Fruit fly (Drosophila melanogaster) whole organism, adult: ENCODE measurements around the gene dhd.

ENCODE experiments used
- CG11617 ChIP-seq: fragments of 200-800 bp; sonication (Bioruptor generic); optimal IDR thresholded peaks from 2 replicates; lab custom pipeline; 2017; ENCODE audit warnings: mild to moderate bottlenecking, missing biosample characterization, missing genetic modification reagents, missing genetic modification characterization
- CG12768 ChIP-seq: fragments of 200-800 bp; sonication (Bioruptor generic); optimal IDR thresholded peaks from 2 replicates; lab custom pipeline; 2017; ENCODE audit warnings: missing biosample characterization, missing genetic modification characterization, mild to moderate bottlenecking, moderate library complexity, missing genetic modification reagents
- CG14711 ChIP-seq: fragments of 200-800 bp; sonication (Bioruptor generic); optimal IDR thresholded peaks from 2 replicates; lab custom pipeline; 2018; ENCODE audit warnings: missing biosample characterization, mild to moderate bottlenecking, missing genetic modification characterization, moderate library complexity
- CG1620 ChIP-seq: fragments of 200-800 bp; sonication (Bioruptor generic); optimal IDR thresholded peaks from 2 replicates; lab custom pipeline; 2016; ENCODE audit warnings: missing biosample characterization, missing genetic modification characterization
- CG33017 ChIP-seq: fragments of 200-800 bp; sonication (Bioruptor generic); optimal IDR thresholded peaks from 2 replicates; lab custom pipeline; 2018; ENCODE audit warnings: missing biosample characterization, mild to moderate bottlenecking, missing genetic modification characterization, moderate library complexity
- CG5204 ChIP-seq: fragments of 200-800 bp; sonication (Bioruptor generic); optimal IDR thresholded peaks from 2 replicates; lab custom pipeline; 2016; ENCODE audit warnings: missing biosample characterization, missing genetic modification characterization
- CG7045 ChIP-seq: fragments of 200-800 bp; sonication (Bioruptor generic); optimal IDR thresholded peaks from 2 replicates; lab custom pipeline; 2017; ENCODE audit warnings: missing biosample characterization, mild to moderate bottlenecking, missing genetic modification characterization
- CG7101 ChIP-seq: fragments of 200-800 bp; sonication (Bioruptor generic); optimal IDR thresholded peaks from 2 replicates; lab custom pipeline; 2018; ENCODE audit warnings: missing biosample characterization, mild to moderate bottlenecking, missing genetic modification characterization, moderate library complexity
- Clk ChIP-seq: fragments of 200-800 bp; sonication (Bioruptor generic); optimal IDR thresholded peaks from 2 replicates; lab custom pipeline; 2017; ENCODE audit warnings: missing biosample characterization, missing genetic modification characterization
- Crg-1 ChIP-seq: fragments of 200-800 bp; sonication (Bioruptor generic); optimal IDR thresholded peaks from 2 replicates; lab custom pipeline; 2016; ENCODE audit warnings: missing biosample characterization, missing genetic modification characterization
- Hr96 ChIP-seq: fragments of 200-800 bp; sonication (Bioruptor generic); optimal IDR thresholded peaks from 2 replicates; lab custom pipeline; 2016; ENCODE audit warnings: missing biosample characterization, missing genetic modification characterization
- Mnt ChIP-seq: fragments of 200-800 bp; sonication (Bioruptor generic); optimal IDR thresholded peaks from 2 replicates; lab custom pipeline; 2016; ENCODE audit warnings: missing biosample characterization, mild to moderate bottlenecking, missing genetic modification characterization
- bab1 ChIP-seq: fragments of 200-800 bp; sonication (Bioruptor generic); optimal IDR thresholded peaks from 3 replicates; lab custom pipeline; 2019; ENCODE audit warnings: missing biosample characterization, mild to moderate bottlenecking, missing genetic modification characterization, moderate library complexity
- cic ChIP-seq: fragments of 200-800 bp; sonication (Bioruptor generic); optimal IDR thresholded peaks from 2 replicates; lab custom pipeline; 2017; ENCODE audit warnings: missing biosample characterization, mild to moderate bottlenecking, missing genetic modification characterization, moderate library complexity
- cnc ChIP-seq, 2 experiments: fragments of >200 bp; optimal IDR thresholded peaks; 2 replicates each; lab custom pipeline; 2017
- kay ChIP-seq: fragments of 200-800 bp; sonication (Bioruptor generic); peaks from one replicate; lab custom pipeline; 2016; ENCODE audit warnings: missing biosample characterization, missing genetic modification characterization, borderline replicate concordance
- ovo ChIP-seq: fragments of 200-800 bp; sonication (Bioruptor generic); optimal IDR thresholded peaks from 2 replicates; lab custom pipeline; 2016; ENCODE audit warnings: missing biosample characterization, missing genetic modification characterization
- pad ChIP-seq: fragments of 200-800 bp; sonication (Bioruptor generic); optimal IDR thresholded peaks from 3 replicates; lab custom pipeline; 2017; ENCODE audit warnings: missing biosample characterization, missing genetic modification characterization, mild to moderate bottlenecking, moderate library complexity, missing genetic modification reagents
- tj ChIP-seq: fragments of 200-800 bp; sonication (Bioruptor generic); optimal IDR thresholded peaks from 3 replicates; lab custom pipeline; 2017; ENCODE audit warnings: missing biosample characterization, mild to moderate bottlenecking, missing genetic modification characterization, moderate library complexity
- toe ChIP-seq: fragments of 200-800 bp; sonication (Bioruptor generic); optimal IDR thresholded peaks from 2 replicates; lab custom pipeline; 2016; ENCODE audit warnings: missing biosample characterization, missing genetic modification characterization

Gene dhd

DNA sequence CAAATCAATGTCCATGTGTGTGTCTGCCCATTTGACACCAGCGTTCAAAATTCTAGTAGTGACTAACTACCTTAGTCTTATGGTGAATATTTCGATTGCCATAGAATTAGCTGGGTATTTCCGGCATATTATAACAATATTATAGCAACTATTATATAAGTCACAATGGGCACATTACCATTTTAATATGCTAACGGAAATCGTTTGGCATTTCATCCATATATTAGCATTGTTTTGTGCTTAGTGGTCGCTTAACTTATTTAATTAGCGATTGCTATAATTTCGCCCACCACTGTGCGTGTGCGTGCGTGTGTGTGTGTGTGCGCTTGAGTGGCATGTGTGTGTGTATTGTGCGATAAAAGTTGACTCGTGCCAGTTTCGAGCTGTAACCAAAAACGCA lies 24.8 kb downstream of the dhd start:
- TF ChIP-seq CG1620 (GFP tag; lab: Kevin White, UChicago), result no peak
- no peak for TF ChIP-seq kay (GFP tag; lab: Kevin White, UChicago)
- TF ChIP-seq CG33017 (tag; lab: Kevin White, UChicago), result peak; percentile 18
- TF ChIP-seq CG12768 (GFP tag; lab: Kevin White, UChicago), result no peak
- peak; percentile 19 for TF ChIP-seq CG5204 (GFP tag; lab: Kevin White, UChicago)
- no peak for TF ChIP-seq pad (GFP tag; lab: Kevin White, UChicago)
- no peak for TF ChIP-seq CG7101 (tag; lab: Kevin White, UChicago)
- TF ChIP-seq CG7045 (GFP tag; lab: Kevin White, UChicago), result peak; percentile 33
- TF ChIP-seq bab1 (GFP tag; lab: Kevin White, UChicago), result no peak
- no peak for TF ChIP-seq Hr96 (GFP tag; lab: Kevin White, UChicago)
- no peak for TF ChIP-seq Clk (GFP tag; lab: Kevin White, UChicago)

DNA sequence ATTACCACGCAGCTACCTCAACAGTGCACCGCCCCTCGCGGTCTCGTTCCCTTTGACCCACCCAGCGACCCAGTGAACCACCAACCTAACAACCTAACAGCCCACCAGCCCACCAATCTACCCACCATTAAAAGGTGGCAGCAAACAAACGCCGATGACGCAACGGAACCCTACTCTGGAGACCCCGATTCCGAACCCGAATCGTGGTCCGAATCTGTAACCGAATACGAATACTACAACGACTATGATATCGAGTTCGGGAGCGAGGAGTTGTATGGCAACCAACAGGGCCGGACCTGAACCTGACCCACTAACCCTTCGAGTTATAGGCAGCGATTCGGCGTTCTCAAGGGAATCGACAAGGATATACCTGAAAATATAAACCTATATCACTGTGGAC lies 25.3 kb downstream of the dhd start:
- TF ChIP-seq CG33017 (tag; lab: Kevin White, UChicago), result no peak
- no peak for TF ChIP-seq CG7045 (GFP tag; lab: Kevin White, UChicago)
- no peak for TF ChIP-seq kay (GFP tag; lab: Kevin White, UChicago)
- TF ChIP-seq ovo (GFP tag; lab: Kevin White, UChicago), result no peak
- TF ChIP-seq Mnt, result no peak
- no peak for TF ChIP-seq CG5204 (GFP tag; lab: Kevin White, UChicago)
- no peak for TF ChIP-seq Hr96 (GFP tag; lab: Kevin White, UChicago)
- TF ChIP-seq bab1 (GFP tag; lab: Kevin White, UChicago), result no peak
- TF ChIP-seq cnc (optimal IDR thresholded peaks at IDR 0.05; lab: Kevin White, UChicago), result no peak
- TF ChIP-seq CG1620 (GFP tag; lab: Kevin White, UChicago), result no peak
- TF ChIP-seq cic (GFP tag; lab: Kevin White, UChicago), result no peak
- no peak for TF ChIP-seq Crg-1 (GFP tag; lab: Kevin White, UChicago)
- TF ChIP-seq CG14711 (tag; lab: Kevin White, UChicago), result no peak
- no peak for TF ChIP-seq toe (GFP tag; lab: Kevin White, UChicago)
- no peak for TF ChIP-seq pad (GFP tag; lab: Kevin White, UChicago)
- no peak for TF ChIP-seq Clk (GFP tag; lab: Kevin White, UChicago)
- no peak for TF ChIP-seq CG12768 (GFP tag; lab: Kevin White, UChicago)
- no peak for TF ChIP-seq CG11617 (GFP tag; lab: Kevin White, UChicago)

DNA sequence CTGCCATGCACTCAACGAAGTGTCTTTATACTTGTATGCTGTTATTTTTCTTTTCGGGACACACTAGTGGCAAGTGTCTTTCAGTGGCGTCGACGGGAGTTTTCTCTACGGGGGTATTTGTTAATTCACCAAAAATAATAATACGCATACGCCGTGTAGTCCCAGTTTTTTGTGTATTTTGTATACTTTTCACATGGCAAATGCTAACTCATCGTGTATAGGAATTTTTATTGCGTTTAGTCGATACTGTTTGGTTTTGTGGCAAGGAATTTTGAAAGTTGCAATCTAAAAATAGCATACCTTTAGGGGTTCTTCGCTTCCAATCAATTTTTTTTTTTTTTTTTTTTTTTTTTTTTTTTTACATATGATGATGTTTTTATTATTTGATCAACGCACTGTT lies 26.5 kb downstream of the dhd start:
- TF ChIP-seq CG33017 (tag; lab: Kevin White, UChicago) (no peak), CG12768 (GFP tag; lab: Kevin White, UChicago) (no peak), CG5204 (GFP tag; lab: Kevin White, UChicago) (no peak), cic (GFP tag; lab: Kevin White, UChicago) (no peak), Mnt (no peak), cnc (optimal IDR thresholded peaks at IDR 0.05; lab: Kevin White, UChicago) (no peak), CG1620 (GFP tag; lab: Kevin White, UChicago) (no peak), ovo (GFP tag; lab: Kevin White, UChicago) (no peak), toe (GFP tag; lab: Kevin White, UChicago) (no peak), tj (GFP tag; lab: Kevin White, UChicago) (no peak), CG7045 (GFP tag; lab: Kevin White, UChicago) (no peak), CG14711 (tag; lab: Kevin White, UChicago) (no peak)

DNA sequence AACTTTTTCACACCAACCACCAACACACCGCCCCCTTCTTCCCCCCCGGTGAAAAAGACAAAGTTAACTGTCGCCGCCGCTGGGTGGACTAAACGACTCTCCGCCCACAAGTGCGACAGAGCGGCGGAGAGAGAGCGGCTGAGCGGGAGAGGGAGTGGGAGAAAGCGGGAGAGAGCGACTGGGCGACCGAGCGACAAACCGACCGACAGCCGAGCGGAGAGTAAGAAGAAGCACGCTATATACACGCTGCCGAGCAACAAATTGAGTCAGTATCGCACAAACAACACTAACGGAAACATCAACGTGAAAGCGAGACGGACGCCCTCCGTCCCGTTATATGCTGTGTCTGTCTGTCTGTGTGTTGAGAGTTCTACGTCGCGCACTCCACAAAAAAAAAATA lies 28.0 kb downstream of the dhd start, which contains the start of gene SK:
Gene SK (plus strand): TSS at position 267 of the 400 bp plus-strand sequence.
- TF ChIP-seq CG7101 (tag; lab: Kevin White, UChicago) (no peak), pad (GFP tag; lab: Kevin White, UChicago) (no peak), CG14711 (tag; lab: Kevin White, UChicago) (no peak), CG5204 (GFP tag; lab: Kevin White, UChicago) (no peak), bab1 (GFP tag; lab: Kevin White, UChicago) (no peak), tj (GFP tag; lab: Kevin White, UChicago) (no peak), cnc (optimal IDR thresholded peaks at IDR 0.05; lab: Kevin White, UChicago) (no peak), Mnt (no peak), CG11617 (GFP tag; lab: Kevin White, UChicago) (no peak)

DNA sequence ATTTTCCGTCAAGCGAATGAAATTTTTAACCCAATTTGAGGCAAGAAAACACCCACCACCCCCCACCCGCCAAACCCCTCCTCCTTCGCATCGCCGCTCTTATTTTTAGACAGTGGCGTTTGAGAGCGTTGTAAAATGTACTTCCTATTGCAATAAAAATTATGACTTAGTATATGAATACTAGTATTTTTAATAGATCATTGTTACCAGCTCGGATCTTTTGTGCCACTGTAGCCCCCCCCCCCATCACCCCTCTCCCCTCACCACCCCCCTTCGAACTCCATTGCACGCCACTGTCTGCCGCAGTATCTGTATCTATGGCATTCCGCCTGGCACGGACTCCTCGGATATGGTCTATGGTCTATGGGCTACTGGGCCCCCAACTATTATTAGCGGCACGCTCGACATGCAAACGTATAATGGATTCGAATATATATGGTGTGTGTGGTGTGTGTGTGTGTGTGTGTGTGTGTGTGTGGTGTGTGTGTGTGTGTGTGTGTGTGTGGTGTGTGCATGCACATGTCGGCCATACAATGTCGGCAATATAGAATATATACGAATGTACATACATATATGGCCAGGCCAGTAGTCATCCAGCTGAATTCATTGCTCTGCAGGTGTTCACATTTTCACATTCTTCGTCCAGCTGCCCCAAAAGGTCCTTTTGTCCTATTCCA lies 38.1 kb downstream of the dhd start:
- TF ChIP-seq toe (GFP tag; lab: Kevin White, UChicago) (no peak), Crg-1 (GFP tag; lab: Kevin White, UChicago) (no peak), Clk (GFP tag; lab: Kevin White, UChicago) (no peak), CG14711 (tag; lab: Kevin White, UChicago) (no peak), CG12768 (GFP tag; lab: Kevin White, UChicago) (no peak), pad (GFP tag; lab: Kevin White, UChicago) (no peak), CG11617 (GFP tag; lab: Kevin White, UChicago) (no peak), tj (GFP tag; lab: Kevin White, UChicago) (no peak), cnc (optimal IDR thresholded peaks at IDR 0.05; lab: Kevin White, UChicago) (no peak), CG33017 (tag; lab: Kevin White, UChicago) (no peak), CG5204 (GFP tag; lab: Kevin White, UChicago) (no peak), Mnt (no peak), cic (GFP tag; lab: Kevin White, UChicago) (no peak)
